Worm (Caenorhabditis elegans): ENCODE results near the gene R05D8.9.

Gene R05D8.9

DNA sequence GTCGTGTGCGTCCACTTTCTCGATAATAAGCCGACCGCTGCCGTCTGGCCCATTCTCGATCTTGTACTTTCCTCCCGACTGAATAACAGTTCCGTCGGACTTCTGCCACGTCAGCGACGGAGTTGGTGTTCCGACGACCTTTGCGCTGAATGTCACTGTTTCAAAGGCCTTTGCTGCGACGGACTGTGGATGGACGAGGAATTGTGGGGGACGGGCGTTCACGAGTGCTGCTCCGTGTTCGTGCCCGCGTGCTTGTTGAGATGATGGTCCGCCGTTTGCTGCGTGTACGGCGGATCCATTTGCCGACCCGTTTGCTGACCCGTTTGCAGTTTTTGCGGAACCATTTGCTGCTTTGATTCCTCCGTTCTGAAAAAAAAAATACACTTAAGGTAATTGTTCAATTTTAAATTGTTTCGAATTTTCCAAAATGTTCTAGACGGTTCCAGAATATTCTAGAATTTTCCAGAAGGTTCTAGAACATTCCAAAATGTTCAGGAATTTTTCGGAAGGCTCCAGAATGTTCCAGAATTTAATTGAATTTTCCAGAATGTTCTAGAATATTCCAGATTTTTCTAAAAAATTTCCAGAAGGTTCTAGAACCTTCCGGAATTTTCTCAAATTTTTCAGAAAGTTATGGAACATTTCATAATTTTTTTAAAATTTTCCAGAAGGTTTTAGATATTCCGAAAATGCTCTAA is 32.0 kb upstream of the R05D8.9 start:
- TF ChIP-seq ztf-28 (GFP tag; IDR thresholded peaks at IDR 0.05), result no peak
- no peak for TF ChIP-seq ZK185.1 (tag; optimal IDR thresholded peaks at IDR 0.05; ENCODE audit: poor library complexity, severe bottlenecking)
- peak; percentile 31 for TF ChIP-seq rpc-1 (optimal IDR thresholded peaks at IDR 0.05)
- TF ChIP-seq rpc-1 (tag; optimal IDR thresholded peaks at IDR 0.05), result no peak
- TF ChIP-seq ztf-6 (GFP tag; IDR thresholded peaks at IDR 0.05), result no peak
- TF ChIP-seq him-1 (tag; optimal IDR thresholded peaks at IDR 0.05), result no peak
- no peak for TF ChIP-seq akir-1 (GFP tag; optimal IDR thresholded peaks at IDR 0.05)
- 0 out of 2 replicates have a peak, but pooled peaks have one; percentile 24 for TF ChIP-seq lin-26 (GFP tag; IDR thresholded peaks at IDR 0.05)
- no peak for TF ChIP-seq F57A8.1 (GFP tag; optimal IDR thresholded peaks at IDR 0.05)
- no peak for TF ChIP-seq unc-62 (GFP tag; optimal IDR thresholded peaks at IDR 0.05)
- no peak for TF ChIP-seq lin-35 (GFP tag; optimal IDR thresholded peaks at IDR 0.05)
- TF ChIP-seq B0019.2 (GFP tag; conservative IDR thresholded peaks at IDR 0.05), result no peak
- TF ChIP-seq zfh-2 (GFP tag; conservative IDR thresholded peaks at IDR 0.05), result peak; percentile 60; the same call in 1 of the 2 replicates
- peak; percentile 93 for TF ChIP-seq hsf-1 (GFP tag; IDR thresholded peaks at IDR 0.05)
- no peak for TF ChIP-seq sptf-2 (GFP tag; optimal IDR thresholded peaks at IDR 0.05)

DNA sequence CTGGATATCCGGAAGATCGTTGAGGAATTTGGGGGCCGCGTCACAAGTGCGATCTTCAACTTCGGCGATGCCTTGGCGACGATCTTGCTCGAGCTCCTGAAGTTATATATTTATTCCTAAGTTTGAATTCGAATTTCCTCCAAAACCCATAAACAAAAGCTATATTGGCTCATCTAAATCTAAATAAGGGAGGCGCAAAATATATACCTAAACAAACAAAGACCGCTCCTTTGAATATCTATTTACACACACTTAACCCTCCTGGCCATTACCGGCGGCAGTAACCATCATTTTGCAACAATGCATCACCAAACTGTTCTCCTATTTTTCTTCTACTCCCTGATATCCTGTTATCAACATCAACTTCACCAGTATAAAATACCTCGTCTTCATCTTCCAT is 28.6 kb upstream of the R05D8.9 start, which contains the start of gene F54E2.2:
Gene F54E2.2, plus strand, starts transcription at position 301 of the 400 bp plus-strand sequence.
- TF ChIP-seq F22D6.2 (tag; optimal IDR thresholded peaks at IDR 0.05), result no peak
- TF ChIP-seq let-526 (GFP tag; IDR thresholded peaks at IDR 0.05), result no peak
- TF ChIP-seq ets-4 (GFP tag; optimal IDR thresholded peaks at IDR 0.05), result no peak

DNA sequence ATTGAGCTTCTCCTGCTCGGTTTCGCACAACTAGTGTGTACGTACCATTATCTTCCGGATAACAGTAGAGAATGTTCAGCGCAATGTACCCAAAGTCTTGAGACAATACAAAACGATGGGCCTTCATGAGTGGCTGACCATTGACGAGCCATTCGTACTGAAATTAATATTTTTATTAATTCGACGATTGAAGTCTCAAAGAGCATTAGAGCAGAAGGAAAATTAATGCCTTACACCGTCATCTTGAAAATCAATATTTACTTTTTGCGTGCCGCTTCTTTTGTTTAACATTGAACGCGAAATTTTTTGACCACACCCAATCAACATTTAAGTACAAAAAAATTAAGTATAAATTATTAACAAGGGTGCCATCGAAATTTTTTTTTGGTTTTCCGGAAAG is 25.6 kb upstream of the R05D8.9 start:
- TF ChIP-seq unc-130 (GFP tag; optimal IDR thresholded peaks at IDR 0.05) (no peak), ztf-25 (GFP tag; IDR thresholded peaks at IDR 0.05) (no peak), nhr-27 (tag; optimal IDR thresholded peaks at IDR 0.05) (no peak), fkh-3 (tag; optimal IDR thresholded peaks at IDR 0.05) (no peak), B0336.3 (GFP tag; IDR thresholded peaks at IDR 0.05) (no peak), lin-26 (GFP tag; IDR thresholded peaks at IDR 0.05) (no peak), zim-3 (tag; optimal IDR thresholded peaks at IDR 0.05) (no peak), somi-1 (GFP tag; optimal IDR thresholded peaks at IDR 0.05) (no peak), bed-2 (GFP tag; IDR thresholded peaks at IDR 0.05) (no peak), dox-1 (GFP tag; IDR thresholded peaks at IDR 0.05) (no peak), ceh-40 (GFP tag; IDR thresholded peaks at IDR 0.05) (no peak), hrde-1 (tag; optimal IDR thresholded peaks at IDR 0.05; ENCODE audit: borderline replicate concordance) (no peak), pha-4 (tag; optimal IDR thresholded peaks at IDR 0.05) (no peak)

- TF ChIP-seq hmg-20 (GFP tag; IDR thresholded peaks at IDR 0.05), result no peak
These were observed 13.4 kb upstream of the R05D8.9 start, which contains the start of gene R05D8.11 for ce11 chrV:2780786-2781185. Gene R05D8.11 (minus strand): TSS chrV:2780886.

DNA sequence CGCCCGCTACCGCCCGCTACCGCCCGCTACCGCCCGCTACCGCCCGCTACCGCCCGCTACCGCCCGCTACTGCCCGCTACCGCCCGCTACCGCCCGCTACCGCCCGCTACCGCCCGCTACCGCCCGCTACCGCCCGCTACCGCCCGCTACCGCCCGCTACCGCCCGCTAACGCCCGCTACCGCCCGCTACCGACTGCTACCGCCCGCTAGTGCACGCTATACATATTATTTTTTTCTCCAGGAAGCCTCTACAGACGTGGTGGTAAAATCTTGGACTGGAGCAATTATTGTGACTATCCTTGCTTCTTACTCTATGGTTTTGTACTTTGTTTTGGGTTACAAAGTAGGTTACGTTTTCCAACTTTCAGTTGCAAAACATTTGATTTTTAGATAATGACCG is 11.1 kb upstream of the R05D8.9 start:
- peak; percentile 84 for TF ChIP-seq egrh-3 (GFP tag; IDR thresholded peaks at IDR 0.05)

All from whole organism, young adult.